Worm (Caenorhabditis elegans) whole organism, L4 larva: Measurements from ENCODE around the gene txdc-12.1.

ENCODE experiments used
- F10B5.3 ChIP-seq: sonication (generic microtip); optimal IDR thresholded peaks from 2 replicates; lab custom pipeline; 2016; ENCODE audit warnings: mild to moderate bottlenecking, missing genetic modification characterization, missing compliant biosample characterization
- T26A8.4 ChIP-seq: fragments of 200-800 bp; sonication (Bioruptor generic); IDR thresholded peaks from 2 replicates; pipeline ENCODE4 v1.3.6; 2022; ENCODE audit warnings: missing genetic modification characterization, missing compliant biosample characterization
- Y75B8A.6 ChIP-seq: fragments of 200-800 bp; sonication (Bioruptor generic); IDR thresholded peaks from 2 replicates; pipeline ENCODE4 v1.3.6; 2022; ENCODE audit warnings: missing genetic modification reagents, missing genetic modification characterization, missing compliant biosample characterization
- ZK337.2 ChIP-seq: fragments of 200-800 bp; sonication (Bioruptor generic); IDR thresholded peaks from 2 replicates; pipeline ENCODE4 v1.3.6; 2022; ENCODE audit warnings: missing genetic modification reagents, missing genetic modification characterization, missing compliant biosample characterization
- ceh-20 ChIP-seq: fragments of 200-800 bp; sonication (Bioruptor generic); IDR thresholded peaks from 2 replicates; pipeline ENCODE4 v1.3.6; 2022; ENCODE audit warnings: missing genetic modification reagents, missing genetic modification characterization, missing compliant biosample characterization
- ceh-28 ChIP-seq: fragments of 150-350 bp; optimal IDR thresholded peaks from 2 replicates; lab custom pipeline; 2014; ENCODE audit warnings: missing biosample characterization, missing genetic modification reagents, missing genetic modification characterization
- ceh-32 ChIP-seq: sonication (generic microtip); optimal IDR thresholded peaks from 2 replicates; lab custom pipeline; 2016; ENCODE audit warnings: mild to moderate bottlenecking, missing genetic modification characterization, missing compliant biosample characterization; ENCODE audit not compliant: poor library complexity
- ceh-44 ChIP-seq: fragments of 200-800 bp; sonication (Bioruptor generic); IDR thresholded peaks from 2 replicates; pipeline ENCODE4 v1.3.6; 2022; ENCODE audit warnings: missing genetic modification reagents, missing genetic modification characterization, missing compliant biosample characterization
- daf-12 ChIP-seq: fragments of 150-350 bp; optimal IDR thresholded peaks from 2 replicates; lab custom pipeline; 2014; ENCODE audit warnings: missing biosample characterization, missing genetic modification reagents, missing genetic modification characterization
- dmd-6 ChIP-seq: fragments of 200-800 bp; sonication (Bioruptor generic); IDR thresholded peaks from 2 replicates; pipeline ENCODE4 v1.3.6; 2022; ENCODE audit warnings: missing genetic modification reagents, missing genetic modification characterization, missing compliant biosample characterization
- dmd-9 ChIP-seq: fragments of 200-800 bp; sonication (Bioruptor generic); IDR thresholded peaks from 2 replicates; pipeline ENCODE4 v1.3.6; 2022; ENCODE audit warnings: missing genetic modification reagents, missing genetic modification characterization, missing compliant biosample characterization
- dpl-1 ChIP-seq: fragments of 150-350 bp; optimal IDR thresholded peaks from 2 replicates; lab custom pipeline; 2014; ENCODE audit warnings: missing biosample characterization, missing genetic modification reagents, missing genetic modification characterization
- egl-43 ChIP-seq: fragments of 200-800 bp; sonication (Bioruptor generic); IDR thresholded peaks from 2 replicates; pipeline ENCODE4 v1.3.6; 2022; ENCODE audit warnings: missing genetic modification reagents, missing genetic modification characterization, missing compliant biosample characterization
- fkh-10 ChIP-seq: fragments of 150-350 bp; optimal IDR thresholded peaks from 2 replicates; lab custom pipeline; 2014; ENCODE audit warnings: missing biosample characterization, missing genetic modification reagents, missing genetic modification characterization
- gei-8 ChIP-seq: fragments of 200-800 bp; sonication (Bioruptor generic); optimal IDR thresholded peaks from 2 replicates; lab custom pipeline; 2018; ENCODE audit warnings: mild to moderate bottlenecking, missing genetic modification characterization, missing compliant biosample characterization
- hlh-11 ChIP-seq: fragments of 200-800 bp; sonication (Bioruptor generic); optimal IDR thresholded peaks from 2 replicates; lab custom pipeline; 2018; ENCODE audit warnings: mild to moderate bottlenecking, missing genetic modification characterization, missing compliant biosample characterization
- hmg-1.1 ChIP-seq: fragments of 200-800 bp; sonication (Bioruptor generic); IDR thresholded peaks from 2 replicates; pipeline ENCODE4 v1.3.6; 2022; ENCODE audit warnings: missing genetic modification reagents, missing genetic modification characterization, missing compliant biosample characterization
- jun-1 ChIP-seq: fragments of 150-350 bp; optimal IDR thresholded peaks from 2 replicates; lab custom pipeline; 2014; ENCODE audit warnings: missing biosample characterization, missing genetic modification reagents, missing genetic modification characterization
- lim-7 ChIP-seq: fragments of 200-800 bp; sonication (Bioruptor generic); IDR thresholded peaks from 2 replicates; pipeline ENCODE4 v1.3.6; 2022; ENCODE audit warnings: missing genetic modification characterization, missing compliant biosample characterization
- lin-1 ChIP-seq: fragments of 200-800 bp; sonication (Bioruptor generic); IDR thresholded peaks from 2 replicates; pipeline ENCODE4 v1.3.6; 2022; ENCODE audit warnings: missing genetic modification reagents, missing genetic modification characterization, missing compliant biosample characterization
- lin-13 ChIP-seq: fragments of 150-350 bp; optimal IDR thresholded peaks from 2 replicates; lab custom pipeline; 2014; ENCODE audit warnings: missing biosample characterization, missing genetic modification reagents, missing genetic modification characterization
- lin-15B ChIP-seq: fragments of 150-350 bp; sonication (generic microtip); optimal IDR thresholded peaks from 3 replicates; lab custom pipeline; 2014; ENCODE audit warnings: missing biosample characterization, missing genetic modification characterization
- lin-29 ChIP-seq: fragments of 200-800 bp; sonication (Bioruptor generic); IDR thresholded peaks from 2 replicates; pipeline ENCODE4 v1.3.6; 2022; ENCODE audit warnings: missing genetic modification reagents, missing genetic modification characterization, missing compliant biosample characterization
- lin-38 ChIP-seq: fragments of 200-800 bp; sonication (Bioruptor generic); IDR thresholded peaks from 2 replicates; pipeline ENCODE4 v1.3.6; 2022; ENCODE audit warnings: missing genetic modification reagents, missing genetic modification characterization, missing compliant biosample characterization
- lsy-2 ChIP-seq, 2 experiments: fragments of 150-350 bp in 1 of 2; sonication (generic microtip) in 1 of 2; optimal IDR thresholded peaks; 2 replicates each; lab custom pipeline; 2014 to 2017; ENCODE audit warnings: missing biosample characterization in 2 of 2, missing genetic modification characterization in 2 of 2
- madf-9 ChIP-seq: fragments of 200-800 bp; sonication (Bioruptor generic); conservative IDR thresholded peaks from 2 replicates; pipeline ENCODE4 v1.3.6; 2022; ENCODE audit warnings: missing genetic modification reagents, missing genetic modification characterization, missing compliant biosample characterization
- mdl-1 ChIP-seq, 2 experiments: fragments of 150-350 bp in 1 of 2; sonication (generic microtip) in 1 of 2; optimal IDR thresholded peaks; 2 replicates each; lab custom pipeline; 2014 to 2017; ENCODE audit warnings: missing biosample characterization in 2 of 2, missing genetic modification characterization in 2 of 2
- mdt-29 ChIP-seq: fragments of 200-800 bp; sonication (Bioruptor generic); IDR thresholded peaks from 2 replicates; pipeline ENCODE4 v1.3.6; 2022; ENCODE audit warnings: missing genetic modification reagents, missing genetic modification characterization, missing compliant biosample characterization
- mxl-3 ChIP-seq: fragments of 200-800 bp; sonication (Bioruptor generic); optimal IDR thresholded peaks from 2 replicates; lab custom pipeline; 2018; ENCODE audit warnings: mild to moderate bottlenecking, missing genetic modification characterization, missing compliant biosample characterization
- nhr-10 ChIP-seq: fragments of 150-350 bp; optimal IDR thresholded peaks from 2 replicates; lab custom pipeline; 2014; ENCODE audit warnings: missing biosample characterization, missing genetic modification characterization
- nhr-11 ChIP-seq: fragments of 150-350 bp; optimal IDR thresholded peaks from 2 replicates; lab custom pipeline; 2014; ENCODE audit warnings: missing biosample characterization, missing genetic modification characterization
- nhr-237 ChIP-seq: sonication (generic microtip); optimal IDR thresholded peaks from 2 replicates; lab custom pipeline; 2017; ENCODE audit warnings: missing biosample characterization, missing genetic modification characterization
- nhr-25 ChIP-seq: sonication (generic microtip); optimal IDR thresholded peaks from 2 replicates; lab custom pipeline; 2017; ENCODE audit warnings: missing genetic modification characterization, mild to moderate bottlenecking, missing compliant biosample characterization, antibody characterized with exemption, moderate library complexity, borderline replicate concordance; ENCODE audit not compliant: insufficient read depth
- nhr-41 ChIP-seq: fragments of 200-800 bp; sonication (Bioruptor generic); IDR thresholded peaks from 2 replicates; pipeline ENCODE4 v1.3.6; 2022; ENCODE audit warnings: missing genetic modification reagents, missing genetic modification characterization, missing compliant biosample characterization
- nhr-42 ChIP-seq: fragments of 200-800 bp; sonication (Bioruptor generic); IDR thresholded peaks from 2 replicates; pipeline ENCODE4 v1.3.6; 2022; ENCODE audit warnings: missing genetic modification characterization, missing compliant biosample characterization
- nhr-48 ChIP-seq: sonication (generic microtip); optimal IDR thresholded peaks from 2 replicates; lab custom pipeline; 2016; ENCODE audit warnings: mild to moderate bottlenecking, missing genetic modification characterization, missing compliant biosample characterization
- nhr-6 ChIP-seq: fragments of 150-350 bp; optimal IDR thresholded peaks from 2 replicates; lab custom pipeline; 2014; ENCODE audit warnings: missing biosample characterization, missing genetic modification characterization
- nhr-77 ChIP-seq: fragments of 150-350 bp; optimal IDR thresholded peaks from 2 replicates; lab custom pipeline; 2014; ENCODE audit warnings: missing biosample characterization, missing genetic modification characterization
- pqm-1 ChIP-seq: sonication (generic microtip); optimal IDR thresholded peaks from 2 replicates; lab custom pipeline; 2017; ENCODE audit warnings: missing biosample characterization, missing genetic modification characterization
- rbr-2 ChIP-seq: sonication (generic microtip); optimal IDR thresholded peaks from 2 replicates; lab custom pipeline; 2016; ENCODE audit warnings: missing genotype, missing genetic modification characterization, missing compliant biosample characterization
- saeg-2 ChIP-seq: fragments of 200-800 bp; sonication (Bioruptor generic); IDR thresholded peaks from 2 replicates; pipeline ENCODE4 v1.3.6; 2022; ENCODE audit warnings: missing genetic modification reagents, missing genetic modification characterization, missing compliant biosample characterization
- set-16 ChIP-seq: fragments of 200-800 bp; sonication (Bioruptor generic); IDR thresholded peaks from 2 replicates; pipeline ENCODE4 v1.3.6; 2022; ENCODE audit warnings: missing genetic modification reagents, missing genetic modification characterization, missing compliant biosample characterization
- snpc-4 ChIP-seq: fragments of 150-350 bp; optimal IDR thresholded peaks from 2 replicates; lab custom pipeline; 2014; ENCODE audit warnings: missing biosample characterization, missing genetic modification characterization
- tag-97 ChIP-seq: fragments of 200-800 bp; sonication (Bioruptor generic); IDR thresholded peaks from 2 replicates; pipeline ENCODE4 v1.3.6; 2022; ENCODE audit warnings: missing genetic modification characterization, missing compliant biosample characterization
- tra-1 ChIP-seq: fragments of 200-800 bp; sonication (Bioruptor generic); IDR thresholded peaks from 2 replicates; pipeline ENCODE4 v1.3.6; 2022; ENCODE audit warnings: missing genetic modification reagents, missing genetic modification characterization, missing compliant biosample characterization
- unc-130 ChIP-seq: sonication (generic microtip); optimal IDR thresholded peaks from 2 replicates; lab custom pipeline; 2016; ENCODE audit warnings: missing genetic modification reagents, missing genetic modification characterization, missing compliant biosample characterization
- unc-39 ChIP-seq: sonication (generic microtip); optimal IDR thresholded peaks from 2 replicates; lab custom pipeline; 2017; ENCODE audit warnings: missing biosample characterization, missing genetic modification characterization
- unc-62 ChIP-seq, 3 experiments: fragments of 150-350 bp in 1 of 3; sonication (generic microtip); optimal IDR thresholded peaks in 2 of 3; peaks in 1 of 3; 1 replicate in 1 of 3; 2 replicates in 2 of 3; lab custom pipeline; 2014 to 2017; ENCODE audit warnings: missing biosample characterization in 3 of 3, missing genetic modification characterization in 3 of 3, missing genetic modification reagents in 3 of 3, missing genotype in 1 of 3
- vab-7 ChIP-seq: fragments of 200-800 bp; sonication (Bioruptor generic); IDR thresholded peaks from 2 replicates; pipeline ENCODE4 v1.3.6; 2022; ENCODE audit warnings: missing genetic modification reagents, missing genetic modification characterization, missing compliant biosample characterization
- zag-1 ChIP-seq: fragments of 150-350 bp; optimal IDR thresholded peaks from 2 replicates; lab custom pipeline; 2014; ENCODE audit warnings: missing biosample characterization, missing genetic modification characterization
- zfp-2 ChIP-seq: sonication (generic microtip); optimal IDR thresholded peaks from 2 replicates; lab custom pipeline; 2016; ENCODE audit warnings: mild to moderate bottlenecking, missing genetic modification characterization, missing compliant biosample characterization

The txdc-12.1 gene

DNA sequence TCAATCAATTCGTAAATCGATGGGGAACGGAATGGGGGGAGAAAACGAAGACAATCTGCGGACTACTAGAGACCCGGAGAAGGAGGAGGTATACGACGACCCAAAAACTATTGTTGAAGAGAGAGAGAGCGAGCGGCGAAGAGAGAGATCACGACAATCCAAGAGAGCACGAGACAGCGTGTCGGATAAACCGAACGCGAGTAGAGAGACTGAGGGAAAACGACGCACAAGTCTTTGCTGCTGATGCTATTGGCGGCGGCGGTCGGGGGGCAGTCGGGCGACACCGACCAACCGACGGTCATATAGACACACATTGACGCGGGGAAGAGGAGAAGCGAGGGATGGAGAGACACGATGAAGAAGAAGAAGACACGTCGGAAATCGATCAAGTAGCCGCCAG, 17.7 kb upstream of the txdc-12.1 start (continued):
- TF ChIP-seq dmd-9 (GFP tag; lab: Robert Waterston, UW) (no peak), lin-13 (GFP tag; lab: Kevin White, UChicago) (peak; percentile 54), nhr-41 (no peak), unc-39 (tag; lab: Kevin White, UChicago) (no peak), daf-12 (tag; lab: Kevin White, UChicago) (no peak), dmd-6 (peak; percentile 52), zfp-2 (tag; lab: Kevin White, UChicago) (no peak), lin-15B (tag; lab: Kevin White, UChicago) (peak; percentile 42), tra-1 (GFP tag; lab: Robert Waterston, UW) (no peak), nhr-10 (peak; percentile 45), mdl-1 (tag; optimal IDR thresholded peaks at IDR 0.05; lab: Kevin White, UChicago) (peak; percentile 14 to 80), set-16 (GFP tag; lab: Robert Waterston, UW) (peak; percentile 87), lim-7 (0 out of 2 replicates have a peak, but pooled peaks have one; percentile 12), nhr-48 (peak; percentile 41), nhr-6 (tag; lab: Kevin White, UChicago) (no peak), pqm-1 (no peak), gei-8 (GFP tag; lab: Kevin White, UChicago) (no peak), ceh-20 (GFP tag; lab: Robert Waterston, UW) (peak; percentile 58; the same call in 1 of the 2 replicates), saeg-2 (no peak), F10B5.3 (tag; lab: Kevin White, UChicago) (peak; percentile 9), lin-38 (GFP tag; lab: Robert Waterston, UW) (peak; percentile 56; the same call in 1 of the 2 replicates), egl-43 (GFP tag; lab: Robert Waterston, UW) (peak; percentile 65), hlh-11 (peak; percentile 84), vab-7 (GFP tag; lab: Robert Waterston, UW) (no peak; the same call in 1 of the 2 replicates), jun-1 (peak; percentile 25), fkh-10 (GFP tag; lab: Kevin White, UChicago) (no peak), lin-29 (GFP tag; lab: Robert Waterston, UW) (no peak), Y75B8A.6 (GFP tag; lab: Robert Waterston, UW) (no peak), ZK337.2 (GFP tag; lab: Robert Waterston, UW) (no peak), unc-130 (GFP tag; lab: Kevin White, UChicago) (no peak), lin-1 (GFP tag; lab: Robert Waterston, UW) (no peak), mdt-29 (GFP tag; lab: Robert Waterston, UW) (no peak), ceh-32 (tag; lab: Kevin White, UChicago) (no peak), madf-9 (GFP tag; lab: Robert Waterston, UW) (peak; percentile 29; the same call in 1 of the 2 replicates), zag-1 (no peak), dpl-1 (GFP tag; lab: Kevin White, UChicago) (peak; percentile 37), T26A8.4 (GFP tag; lab: Robert Waterston, UW) (no peak), nhr-42 (no peak; the same call in 1 of the 2 replicates)

DNA sequence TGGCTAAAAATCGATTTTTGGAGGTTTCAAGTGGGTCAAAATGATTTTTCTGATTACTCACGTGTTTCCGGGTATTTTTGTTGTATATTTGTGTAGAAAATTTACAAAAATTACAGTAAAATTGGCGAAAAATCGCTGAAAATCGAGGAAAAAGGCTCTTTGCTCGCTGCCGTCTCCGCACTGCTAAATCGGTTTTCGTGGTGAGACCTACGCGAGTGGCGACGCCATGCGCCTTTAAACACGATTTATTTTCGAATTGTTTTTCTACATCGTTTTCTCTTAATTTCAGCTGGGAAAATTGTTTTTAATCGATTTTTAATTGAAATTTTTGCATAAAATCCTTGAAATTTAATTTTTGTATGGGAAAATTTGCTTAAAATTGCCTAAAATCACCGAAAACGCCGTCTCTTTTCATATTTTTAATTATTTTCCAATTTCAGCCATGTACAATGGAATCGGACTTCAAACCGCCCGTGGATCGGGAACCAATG, 15.2 kb upstream of the txdc-12.1 start, which contains the start of the genes pqn-87 and rsr-2:
TSS of gene pqn-87 (minus strand) at position 171 of the 491 bp plus-strand sequence.
TSS of gene rsr-2 (plus strand) at position 441 of the 491 bp plus-strand sequence.
- TF ChIP-seq nhr-11 = no peak
- no peak for TF ChIP-seq nhr-237
- TF ChIP-seq ceh-44 (GFP tag; lab: Robert Waterston, UW) = no peak
- no peak for TF ChIP-seq nhr-77 (tag; lab: Kevin White, UChicago)
- no peak for TF ChIP-seq zfp-2 (tag; lab: Kevin White, UChicago)
- 0 out of 2 replicates have a peak, but pooled peaks have one; percentile 42 for TF ChIP-seq hmg-1.1 (GFP tag; lab: Robert Waterston, UW)
- TF ChIP-seq Y75B8A.6 (GFP tag; lab: Robert Waterston, UW) = no peak
- no peak for TF ChIP-seq gei-8 (GFP tag; lab: Kevin White, UChicago)
- no peak for TF ChIP-seq hlh-11
- no peak for TF ChIP-seq snpc-4 (tag; lab: Kevin White, UChicago)
- TF ChIP-seq lsy-2 (tag; optimal IDR thresholded peaks at IDR 0.05; lab: Kevin White, UChicago) = peak in 1 of 2 experiments; percentile 53
- TF ChIP-seq unc-39 (tag; lab: Kevin White, UChicago) = no peak
- TF ChIP-seq lin-13 (GFP tag; lab: Kevin White, UChicago) = no peak
- no peak for TF ChIP-seq unc-62 (GFP tag; optimal IDR thresholded peaks at IDR 0.05 in 1 of 2; lab: Kevin White, UChicago)
- TF ChIP-seq unc-62 (tag; optimal IDR thresholded peaks at IDR 0.05; lab: Kevin White, UChicago) = no peak
- TF ChIP-seq rbr-2 (tag; lab: Kevin White, UChicago) = peak; percentile 23
- no peak for TF ChIP-seq tag-97 (GFP tag; lab: Robert Waterston, UW)
- TF ChIP-seq mxl-3 (GFP tag; lab: Kevin White, UChicago) = no peak
- no peak for TF ChIP-seq ceh-28 (tag; lab: Kevin White, UChicago)
- TF ChIP-seq nhr-25 (tag; lab: Kevin White, UChicago) = no peak
